Worm (Caenorhabditis elegans) whole organism, young adult: ENCODE data around the gene eol-1.

Source experiments
- F37B4.10 ChIP-seq: fragments of 200-800 bp; sonication (Bioruptor generic); IDR thresholded peaks from 2 replicates; pipeline ENCODE4 v1.3.6; 2022; ENCODE audit warnings: missing genetic modification characterization, missing compliant biosample characterization
- K11D2.4 ChIP-seq: fragments of 200-800 bp; sonication (Bioruptor generic); IDR thresholded peaks from 2 replicates; pipeline ENCODE4 v1.3.6; 2022; ENCODE audit warnings: missing genetic modification reagents, missing genetic modification characterization, missing compliant biosample characterization
- Y56A3A.18 ChIP-seq: fragments of 200-800 bp; sonication (Bioruptor generic); IDR thresholded peaks from 2 replicates; pipeline ENCODE4 v1.3.6; 2022; ENCODE audit warnings: missing genetic modification reagents, missing genetic modification characterization, missing compliant biosample characterization
- bed-1 ChIP-seq: fragments of 200-800 bp; sonication (Bioruptor generic); IDR thresholded peaks from 2 replicates; pipeline ENCODE4 v1.3.6; 2022; ENCODE audit warnings: missing genetic modification reagents, missing genetic modification characterization, missing compliant biosample characterization
- cebp-2 ChIP-seq: fragments of 200-800 bp; sonication (Bioruptor generic); IDR thresholded peaks from 2 replicates; pipeline ENCODE4 v1.3.6; 2022; ENCODE audit warnings: missing genetic modification characterization, missing compliant biosample characterization
- chd-7 ChIP-seq: sonication (generic microtip); optimal IDR thresholded peaks from 2 replicates; lab custom pipeline; 2016; ENCODE audit warnings: mild to moderate bottlenecking, missing genetic modification characterization, moderate library complexity, missing compliant biosample characterization
- ekl-4 ChIP-seq: fragments of 200-800 bp; sonication (Bioruptor generic); IDR thresholded peaks from 2 replicates; pipeline ENCODE4 v1.3.6; 2022; ENCODE audit warnings: missing genetic modification reagents, missing genetic modification characterization, missing compliant biosample characterization
- hmg-1.2 ChIP-seq: fragments of 200-800 bp; sonication (Bioruptor generic); IDR thresholded peaks from 2 replicates; pipeline ENCODE4 v1.3.6; 2022; ENCODE audit warnings: missing genetic modification reagents, missing genetic modification characterization, missing compliant biosample characterization
- lsy-27 ChIP-seq: sonication (generic microtip); optimal IDR thresholded peaks from 2 replicates; lab custom pipeline; 2017; ENCODE audit warnings: missing genetic modification characterization, mild to moderate bottlenecking, missing compliant biosample characterization, antibody characterized with exemption, missing genotype, borderline replicate concordance; ENCODE audit not compliant: insufficient read depth
- pha-4 ChIP-seq: fragments of 150-350 bp; sonication (generic microtip); optimal IDR thresholded peaks from 2 replicates; lab custom pipeline; 2014; ENCODE audit warnings: missing biosample characterization, missing genetic modification reagents, missing genetic modification characterization
- sptf-2 ChIP-seq: fragments of 200-800 bp; sonication (Bioruptor generic); optimal IDR thresholded peaks from 2 replicates; lab custom pipeline; 2018; ENCODE audit warnings: mild to moderate bottlenecking, missing genetic modification characterization, missing compliant biosample characterization
- ztf-3 ChIP-seq: fragments of 200-800 bp; sonication (Bioruptor generic); optimal IDR thresholded peaks from 2 replicates; lab custom pipeline; 2018; ENCODE audit warnings: mild to moderate bottlenecking, missing genetic modification characterization, missing compliant biosample characterization

ce11 chrV:13981677-13982076 lies 970 bp upstream of the eol-1 start:
- no peak for TF ChIP-seq Y56A3A.18 (GFP tag; lab: Robert Waterston, UW)
- TF ChIP-seq ztf-3 (GFP tag; lab: Kevin White, UChicago) = no peak
- no peak for TF ChIP-seq chd-7
- TF ChIP-seq F37B4.10 (GFP tag; lab: Robert Waterston, UW) = no peak
- TF ChIP-seq hmg-1.2 (GFP tag; lab: Robert Waterston, UW) = no peak
- TF ChIP-seq ekl-4 (GFP tag; lab: Robert Waterston, UW) = no peak
- no peak for TF ChIP-seq bed-1 (GFP tag; lab: Robert Waterston, UW)
- TF ChIP-seq lsy-27 (tag; lab: Kevin White, UChicago) = no peak
- no peak for TF ChIP-seq cebp-2 (GFP tag; lab: Robert Waterston, UW)
- TF ChIP-seq K11D2.4 (GFP tag; lab: Robert Waterston, UW) = no peak
- TF ChIP-seq sptf-2 (GFP tag; lab: Kevin White, UChicago) = no peak
- no peak for TF ChIP-seq pha-4 (tag; lab: Kevin White, UChicago)
